Worm (Caenorhabditis elegans) whole organism, L3 larva: ENCODE data around the gene T26H5.10.

Experiments
- ZK546.5 ChIP-seq: sonication (generic microtip); optimal IDR thresholded peaks from 2 replicates; lab custom pipeline; 2017; ENCODE audit warnings: missing biosample characterization, missing genetic modification characterization
- aly-2 ChIP-seq: fragments of 150-350 bp; optimal IDR thresholded peaks from 2 replicates; lab custom pipeline; 2014; ENCODE audit warnings: missing biosample characterization, missing genetic modification characterization
- ama-1 ChIP-seq: fragments of 150-350 bp; optimal IDR thresholded peaks from 2 replicates; lab custom pipeline; 2018
- ceh-82 ChIP-seq: fragments of 150-350 bp; optimal IDR thresholded peaks from 2 replicates; lab custom pipeline; 2014; ENCODE audit warnings: missing biosample characterization, missing genetic modification characterization
- daf-12 ChIP-seq: fragments of 150-350 bp; optimal IDR thresholded peaks from 2 replicates; lab custom pipeline; 2014; ENCODE audit warnings: missing biosample characterization, missing genetic modification reagents, missing genetic modification characterization
- egl-27 ChIP-seq: sonication (generic microtip); optimal IDR thresholded peaks from 4 replicates; lab custom pipeline; 2017; ENCODE audit warnings: missing biosample characterization, missing genetic modification reagents, missing genetic modification characterization
- egl-5 ChIP-seq: fragments of 150-350 bp; optimal IDR thresholded peaks from 2 replicates; lab custom pipeline; 2017; ENCODE audit warnings: missing biosample characterization, missing genetic modification reagents, missing genetic modification characterization, inconsistent platforms
- elt-2 ChIP-seq: sonication (generic microtip); optimal IDR thresholded peaks from 2 replicates; lab custom pipeline; 2016; ENCODE audit warnings: missing genetic modification reagents, mild to moderate bottlenecking, missing genetic modification characterization, missing compliant biosample characterization
- elt-3 ChIP-seq, 3 experiments: fragments of 150-350 bp in 1 of 3; sonication (generic microtip) in 2 of 3; optimal IDR thresholded peaks; 2 replicates in 2 of 3; 4 replicates in 1 of 3; lab custom pipeline; 2014 to 2017; ENCODE audit warnings: missing biosample characterization in 3 of 3, missing genetic modification characterization in 3 of 3
- eor-1 ChIP-seq, 2 experiments: fragments of 150-350 bp; optimal IDR thresholded peaks; 2 replicates each; lab custom pipeline; 2014 to 2018; ENCODE audit warnings: missing biosample characterization in 2 of 2, missing genetic modification characterization in 2 of 2
- fkh-2 ChIP-seq: fragments of 150-350 bp; optimal IDR thresholded peaks from 2 replicates; lab custom pipeline; 2014; ENCODE audit warnings: missing biosample characterization, missing genetic modification reagents, missing genetic modification characterization
- hmg-11 ChIP-seq: sonication (generic microtip); optimal IDR thresholded peaks from 2 replicates; lab custom pipeline; 2016; ENCODE audit warnings: missing genetic modification characterization, missing compliant biosample characterization
- jun-1 ChIP-seq: fragments of 150-350 bp; optimal IDR thresholded peaks from 2 replicates; lab custom pipeline; 2014; ENCODE audit warnings: missing biosample characterization, missing genetic modification reagents, missing genetic modification characterization
- lin-15B ChIP-seq: fragments of 150-350 bp; optimal IDR thresholded peaks from 2 replicates; lab custom pipeline; 2014; ENCODE audit warnings: missing biosample characterization, missing genetic modification characterization
- lin-39 ChIP-seq: fragments of 150-350 bp; optimal IDR thresholded peaks from 2 replicates; lab custom pipeline; 2018; ENCODE audit warnings: missing biosample characterization, missing genetic modification reagents, missing genetic modification characterization
- lsy-12 ChIP-seq: sonication (generic microtip); optimal IDR thresholded peaks from 2 replicates; lab custom pipeline; 2016; ENCODE audit warnings: mild to moderate bottlenecking, missing genetic modification characterization, missing compliant biosample characterization
- mdl-1 ChIP-seq: fragments of 150-350 bp; optimal IDR thresholded peaks from 2 replicates; lab custom pipeline; 2014; ENCODE audit warnings: missing biosample characterization, missing genetic modification characterization
- nfya-1 ChIP-seq: sonication (generic microtip); optimal IDR thresholded peaks from 2 replicates; lab custom pipeline; 2017; ENCODE audit warnings: missing genetic modification characterization, mild to moderate bottlenecking, missing compliant biosample characterization, antibody characterized with exemption, moderate library complexity; ENCODE audit not compliant: insufficient read depth
- nhr-11 ChIP-seq: fragments of 150-350 bp; optimal IDR thresholded peaks from 2 replicates; lab custom pipeline; 2014; ENCODE audit warnings: missing biosample characterization, missing genetic modification characterization
- nhr-23 ChIP-seq: fragments of 150-350 bp; optimal IDR thresholded peaks from 2 replicates; lab custom pipeline; 2014; ENCODE audit warnings: missing biosample characterization, missing genetic modification reagents, missing genetic modification characterization
- nhr-25 ChIP-seq: sonication (generic microtip); optimal IDR thresholded peaks from 2 replicates; lab custom pipeline; 2017; ENCODE audit warnings: missing biosample characterization, missing genetic modification characterization
- nhr-28 ChIP-seq: fragments of 150-350 bp; optimal IDR thresholded peaks from 2 replicates; lab custom pipeline; 2014; ENCODE audit warnings: missing biosample characterization, missing genetic modification characterization
- nhr-67 ChIP-seq: fragments of 150-350 bp; optimal IDR thresholded peaks from 2 replicates; lab custom pipeline; 2014; ENCODE audit warnings: missing biosample characterization, missing genetic modification characterization
- nhr-76 ChIP-seq: fragments of 150-350 bp; sonication (generic microtip); optimal IDR thresholded peaks from 5 replicates; lab custom pipeline; 2014; ENCODE audit warnings: missing biosample characterization, missing genetic modification characterization
- nhr-77 ChIP-seq: fragments of 150-350 bp; optimal IDR thresholded peaks from 2 replicates; lab custom pipeline; 2014; ENCODE audit warnings: missing biosample characterization, missing genetic modification characterization
- pha-4 ChIP-seq: fragments of 150-350 bp; optimal IDR thresholded peaks from 2 replicates; lab custom pipeline; 2014; ENCODE audit warnings: missing biosample characterization, missing genetic modification reagents, missing genetic modification characterization
- pqm-1 ChIP-seq: fragments of 150-350 bp; optimal IDR thresholded peaks from 2 replicates; lab custom pipeline; 2017; ENCODE audit warnings: missing biosample characterization, missing genetic modification characterization, inconsistent platforms
- zag-1 ChIP-seq: fragments of 150-350 bp; optimal IDR thresholded peaks from 2 replicates; lab custom pipeline; 2014; ENCODE audit warnings: missing biosample characterization, missing genetic modification characterization
- ztf-11 ChIP-seq: fragments of 150-350 bp; optimal IDR thresholded peaks from 2 replicates; lab custom pipeline; 2014; ENCODE audit warnings: missing biosample characterization, missing genetic modification characterization

Gene T26H5.10

ce11 chrV:15448408-15448807, 4.8 kb upstream of the T26H5.10 start, which contains the start of gene T26H5.4:
Gene T26H5.4 (minus strand): TSS chrV:15448701.
- TF ChIP-seq elt-2 (tag; lab: Kevin White, UChicago) (peak; percentile 81), ama-1 (lab: Kevin White, UChicago) (no peak), pqm-1 (tag; lab: Kevin White, UChicago) (peak; percentile 77), lsy-12 (tag; lab: Kevin White, UChicago) (no peak)
- TF ChIP-seq, all 47 proteins: peak for 2

ce11 chrV:15445437-15445836, 1.8 kb upstream of the T26H5.10 start, which contains the start of gene srh-239:
Gene srh-239 (plus strand): TSS chrV:15445737.
- TF ChIP-seq hmg-11 (tag; lab: Kevin White, UChicago) (no peak), lin-15B (tag; lab: Kevin White, UChicago) (no peak), egl-27 (tag; lab: Kevin White, UChicago) (no peak), jun-1 (tag; lab: Kevin White, UChicago) (no peak), ceh-82 (tag; lab: Kevin White, UChicago) (no peak), elt-3 (tag; optimal IDR thresholded peaks at IDR 0.05; lab: Kevin White, UChicago) (no peak)

ce11 chrV:15444615-15445014, 1.0 kb upstream of the T26H5.10 start, which contains the start of gene T26H5.9:
Gene T26H5.9 (plus strand): TSS chrV:15444916.
- TF ChIP-seq pqm-1 (tag; lab: Kevin White, UChicago) (peak; percentile 12), aly-2 (tag; lab: Kevin White, UChicago) (no peak), elt-2 (tag; lab: Kevin White, UChicago) (peak; percentile 65)

DNA sequence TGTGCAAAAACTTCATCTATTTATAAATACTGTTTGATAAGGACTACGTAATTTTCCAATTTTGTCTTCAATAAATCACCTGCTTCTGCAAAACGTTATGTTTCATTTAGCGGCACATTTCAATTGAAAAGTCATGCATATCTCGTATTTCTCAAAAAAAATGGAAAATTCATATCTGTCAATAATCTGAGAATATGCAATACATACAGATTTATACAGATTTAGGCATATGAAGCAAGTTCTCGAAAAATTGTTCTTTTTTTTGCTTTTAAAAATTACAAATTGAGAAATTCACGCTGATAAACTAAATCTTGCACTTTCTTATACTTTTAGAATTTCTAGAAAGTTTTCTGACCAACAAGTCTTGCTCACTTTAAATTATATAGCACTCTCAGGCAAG, 580 bp upstream of the T26H5.10 start, which contains the start of gene T26H5.11:
Gene T26H5.11, minus strand, starts transcription at position 101 of the 400 bp plus-strand sequence.
- TF ChIP-seq mdl-1 (no peak), jun-1 (tag; lab: Kevin White, UChicago) (no peak), nhr-11 (tag; lab: Kevin White, UChicago) (no peak), ztf-11 (tag; lab: Kevin White, UChicago) (no peak)
- TF ChIP-seq, all 47 proteins: peak for 0

ce11 chrV:15442384-15442783, 1.2 kb downstream of the T26H5.10 start:
- peak; percentile 62 for TF ChIP-seq nfya-1 (tag; lab: Kevin White, UChicago)
- no peak for TF ChIP-seq nhr-28
- TF ChIP-seq daf-12 (tag; lab: Kevin White, UChicago), result no peak
- no peak for TF ChIP-seq nhr-23 (tag; lab: Kevin White, UChicago)
- TF ChIP-seq fkh-2 (tag; lab: Kevin White, UChicago), result no peak
- TF ChIP-seq, all 47 proteins: peak for 1

- no peak for TF ChIP-seq mdl-1
- TF ChIP-seq fkh-2 (tag; lab: Kevin White, UChicago), result no peak
- TF ChIP-seq egl-5 (tag; lab: Kevin White, UChicago), result no peak
- no peak for TF ChIP-seq nhr-76 (tag; lab: Kevin White, UChicago)
- TF ChIP-seq nhr-67 (tag; lab: Kevin White, UChicago), result no peak
- TF ChIP-seq jun-1 (tag; lab: Kevin White, UChicago), result peak; percentile 46
- no peak for TF ChIP-seq nhr-28
- TF ChIP-seq lsy-12 (tag; lab: Kevin White, UChicago), result no peak
- no peak for TF ChIP-seq nhr-77 (tag; lab: Kevin White, UChicago)
- TF ChIP-seq pqm-1 (tag; lab: Kevin White, UChicago), result peak; percentile 98
- no peak for TF ChIP-seq nhr-25 (tag; lab: Kevin White, UChicago)
- peak; percentile 90 for TF ChIP-seq elt-2 (tag; lab: Kevin White, UChicago)
- TF ChIP-seq ZK546.5 (tag; lab: Kevin White, UChicago), result no peak
- no peak for TF ChIP-seq pha-4
- TF ChIP-seq zag-1, result no peak
- TF ChIP-seq, all 47 proteins: peak for 3
Observed at ce11 chrV:15436133-15436532, 7.5 kb downstream of the T26H5.10 start.

DNA sequence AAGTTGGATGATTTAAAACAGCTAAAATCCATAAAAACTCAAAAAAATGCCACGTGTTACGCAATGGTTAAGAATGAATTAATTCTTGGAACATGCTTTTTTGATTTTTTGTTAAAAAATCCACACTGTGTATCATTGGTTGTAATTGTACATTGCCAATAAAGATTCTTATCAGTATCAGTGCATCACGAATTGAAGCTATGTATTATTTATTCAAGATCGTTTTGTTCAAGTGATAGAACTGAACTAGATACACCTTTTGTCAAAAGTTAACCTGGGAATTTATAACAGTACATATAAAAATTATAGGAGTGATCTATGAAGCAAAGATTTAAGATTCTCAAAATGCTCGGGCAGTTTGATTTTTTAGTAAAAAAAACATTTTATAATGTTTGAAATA, 9.0 kb downstream of the T26H5.10 start:
- TF ChIP-seq elt-2 (tag; lab: Kevin White, UChicago) (peak; percentile 37), nhr-25 (tag; lab: Kevin White, UChicago) (no peak), eor-1 (tag; optimal IDR thresholded peaks at IDR 0.05; lab: Kevin White, UChicago) (no peak), pqm-1 (tag; lab: Kevin White, UChicago) (peak; percentile 62), lin-39 (no peak), lin-15B (tag; lab: Kevin White, UChicago) (no peak), pha-4 (peak; percentile 39)
